Fruit fly (Drosophila melanogaster): Measurements from ENCODE around the gene CG8003.

Gene CG8003

DNA sequence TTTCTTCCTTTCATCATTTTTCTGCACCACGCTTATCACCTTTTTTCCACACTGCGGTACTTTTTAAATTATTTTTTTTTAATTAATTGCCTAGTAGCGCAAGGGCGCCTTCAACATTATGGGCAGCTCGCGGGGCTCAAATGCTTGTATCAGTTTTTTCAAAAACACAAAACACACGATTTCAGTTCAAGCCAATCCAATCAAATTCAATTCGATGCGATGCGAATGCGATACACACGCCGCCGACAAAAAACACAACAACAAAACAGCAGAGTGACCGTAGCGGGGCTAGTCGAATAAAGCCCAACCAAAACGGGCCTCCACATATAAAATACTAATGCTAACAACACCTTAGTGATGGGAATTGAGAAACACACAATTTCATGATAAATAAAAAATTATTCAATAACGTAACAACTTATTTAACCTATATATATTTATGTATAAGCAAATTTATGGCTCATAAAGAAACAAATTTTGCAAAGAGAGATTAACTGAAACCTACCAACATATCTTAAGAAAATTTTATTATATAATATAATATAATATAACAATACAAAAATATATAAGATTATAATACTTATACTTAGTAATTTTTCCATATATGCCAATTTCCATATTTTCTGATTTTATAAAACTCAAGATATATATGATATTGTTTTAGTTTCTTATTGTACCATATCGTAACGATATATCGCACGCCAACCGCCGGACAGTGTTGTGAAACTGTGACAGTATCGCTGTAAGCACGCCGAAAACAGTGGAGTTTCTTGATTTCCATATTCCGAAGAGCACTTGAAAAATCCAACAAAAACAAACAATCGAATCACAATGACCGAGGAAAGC lies at the start of gene CG8003, which contains the start of gene CG32066:
CG8003 (plus strand) TSS at position 732 of the 846 bp plus-strand sequence.
CG32066 (minus strand) TSS at position 270 of the 846 bp plus-strand sequence.
- peak; percentile 91 for TF ChIP-seq Bgb (GFP tag; IDR thresholded peaks at IDR 0.05; ENCODE audit: partially characterized antibody)
- 0 out of 3 replicates have a peak, but pooled peaks have one; percentile 8 for TF ChIP-seq C15 (GFP tag; IDR thresholded peaks at IDR 0.05)
- TF ChIP-seq danr (GFP tag; IDR thresholded peaks at IDR 0.05) = no peak
- TF ChIP-seq slbo (GFP tag; IDR thresholded peaks at IDR 0.05) = peak; percentile 44
- TF ChIP-seq CG2678 (tag; optimal IDR thresholded peaks at IDR 0.05) = peak; percentile 63
- TF ChIP-seq Scr (GFP tag; IDR thresholded peaks at IDR 0.05; ENCODE audit: partially characterized antibody) = peak; percentile 91
- TF ChIP-seq CG18619 (GFP tag; optimal IDR thresholded peaks at IDR 0.05) = peak; percentile 5
- no peak for TF ChIP-seq CG12155 (GFP tag; optimal IDR thresholded peaks at IDR 0.05)
- TF ChIP-seq tup (GFP tag; optimal IDR thresholded peaks at IDR 0.05) = no peak
- TF ChIP-seq CG33213 (GFP tag; optimal IDR thresholded peaks at IDR 0.05) = no peak
- TF ChIP-seq tin (GFP tag; optimal IDR thresholded peaks at IDR 0.05) = peak; percentile 5
- TF ChIP-seq CG9932 (GFP tag; IDR thresholded peaks at IDR 0.05) = peak; percentile 74
- no peak for TF ChIP-seq ham (GFP tag; IDR thresholded peaks at IDR 0.05)
- peak; percentile 67 for TF ChIP-seq CG12659 (GFP tag; optimal IDR thresholded peaks at IDR 0.05)
- no peak for TF ChIP-seq CG31388 (GFP tag; optimal IDR thresholded peaks at IDR 0.05)
- TF ChIP-seq CG15479 (GFP tag; optimal IDR thresholded peaks at IDR 0.05) = no peak
- TF ChIP-seq CG2889 (GFP tag; IDR thresholded peaks at IDR 0.05) = no peak
- peak; percentile 39 for TF ChIP-seq CG7839 (tag; optimal IDR thresholded peaks at IDR 0.05)
- TF ChIP-seq cg (GFP tag; optimal IDR thresholded peaks at IDR 0.05) = peak; percentile 34
- TF ChIP-seq CG5245 (GFP tag; optimal IDR thresholded peaks at IDR 0.05) = no peak
- TF ChIP-seq Tbp (GFP tag; optimal IDR thresholded peaks at IDR 0.05) = no peak
- TF ChIP-seq HLH54F (GFP tag; optimal IDR thresholded peaks at IDR 0.05) = peak; percentile 9
- TF ChIP-seq CG17328 (GFP tag; IDR thresholded peaks at IDR 0.05) = 0 out of 2 replicates have a peak, but pooled peaks have one; percentile 17
- no peak for TF ChIP-seq CG3726 (GFP tag; IDR thresholded peaks at IDR 0.05)
- TF ChIP-seq Bteb2 (GFP tag; optimal IDR thresholded peaks at IDR 0.05) = no peak
- TF ChIP-seq CoRest (tag; optimal IDR thresholded peaks at IDR 0.05) = peak; percentile 72
- TF ChIP-seq dimm (GFP tag; IDR thresholded peaks at IDR 0.05) = 0 out of 2 replicates have a peak, but pooled peaks have one; percentile 10
- TF ChIP-seq CG11247 (GFP tag; IDR thresholded peaks at IDR 0.05) = no peak
- no peak for TF ChIP-seq al (GFP tag; IDR thresholded peaks at IDR 0.05)
- TF ChIP-seq CG6175 (GFP tag; IDR thresholded peaks at IDR 0.05) = no peak
- TF ChIP-seq trem (tag; optimal IDR thresholded peaks at IDR 0.05) = peak; percentile 50
- peak; percentile 8 for TF ChIP-seq mirr (GFP tag; optimal IDR thresholded peaks at IDR 0.05)
- no peak for TF ChIP-seq NC2α (GFP tag; optimal IDR thresholded peaks at IDR 0.05)
- no peak for TF ChIP-seq CG10431 (GFP tag; optimal IDR thresholded peaks at IDR 0.05)
- peak; percentile 4 for TF ChIP-seq CG17359 (tag; optimal IDR thresholded peaks at IDR 0.05)
- TF ChIP-seq ranshi (GFP tag; IDR thresholded peaks at IDR 0.05) = peak; percentile 38; the same call in 1 of the 2 replicates
- TF ChIP-seq chm (GFP tag; IDR thresholded peaks at IDR 0.05) = peak; percentile 87
- TF ChIP-seq MTF-1 (GFP tag; optimal IDR thresholded peaks at IDR 0.05; ENCODE audit: borderline replicate concordance) = peak; percentile 65
- 0 out of 2 replicates have a peak, but pooled peaks have one; percentile 16 for TF ChIP-seq cas (GFP tag; IDR thresholded peaks at IDR 0.05)
- peak; percentile 40 for TF ChIP-seq Hr3 (GFP tag; optimal IDR thresholded peaks at IDR 0.05)
- no peak for TF ChIP-seq sisA (GFP tag; IDR thresholded peaks at IDR 0.05)
- TF ChIP-seq crol (GFP tag; IDR thresholded peaks at IDR 0.05) = no peak
- no peak for TF ChIP-seq eyg (GFP tag; optimal IDR thresholded peaks at IDR 0.05)
- peak; percentile 63 for TF ChIP-seq lab (GFP tag; optimal IDR thresholded peaks at IDR 0.05)
- TF ChIP-seq bab2 (GFP tag; optimal IDR thresholded peaks at IDR 0.05) = no peak
- peak; percentile 84 for TF ChIP-seq BEAF-32 (GFP tag; optimal IDR thresholded peaks at IDR 0.05)
- TF ChIP-seq CG13287 (GFP tag; IDR thresholded peaks at IDR 0.05; ENCODE audit: partially characterized antibody) = peak; percentile 90
- TF ChIP-seq CG34376 (GFP tag; optimal IDR thresholded peaks at IDR 0.05) = peak; percentile 86
- peak; percentile 64 for TF ChIP-seq MESR4 (GFP tag; optimal IDR thresholded peaks at IDR 0.05)

All from whole organism, embryonic.